Worm (Caenorhabditis elegans): ENCODE data around the gene unc-30.

- no peak for TF ChIP-seq fkh-10 (GFP tag; optimal IDR thresholded peaks at IDR 0.05)
- TF ChIP-seq dpl-1 (GFP tag; optimal IDR thresholded peaks at IDR 0.05): no peak
- TF ChIP-seq nhr-12 (tag; optimal IDR thresholded peaks at IDR 0.05): no peak
Observed at ce11 chrIV:13127720-13128119, 8.9 kb downstream of the unc-30 start.
